Fruit fly (Drosophila melanogaster) whole organism, embryonic: Measurements from ENCODE around the gene CG34461.

ENCODE experiments used
- Atf3 ChIP-seq: fragments of 200-800 bp; sonication (Bioruptor generic); optimal IDR thresholded peaks from 3 replicates; lab custom pipeline; 2016; ENCODE audit warnings: missing biosample characterization, missing genetic modification characterization
- Awh ChIP-seq: fragments of 200-800 bp; sonication (Bioruptor generic); IDR thresholded peaks from 2 replicates; pipeline ENCODE4, ENCODE4 v1.3.6; 2022; ENCODE audit warnings: missing biosample characterization, missing genetic modification characterization
- B-H1 ChIP-seq: fragments of 200-800 bp; sonication (Bioruptor generic); IDR thresholded peaks from 3 replicates; pipeline ENCODE4 v1.3.6; 2022; ENCODE audit warnings: missing biosample characterization, missing genetic modification characterization
- Bgb ChIP-seq: fragments of 200-800 bp; sonication (Bioruptor generic); IDR thresholded peaks from 2 replicates; pipeline ENCODE4 v1.3.6; 2022; ENCODE audit warnings: missing biosample characterization, missing genetic modification characterization; ENCODE audit not compliant: partially characterized antibody
- BtbVII ChIP-seq: fragments of 200-800 bp; sonication (Bioruptor generic); optimal IDR thresholded peaks from 3 replicates; lab custom pipeline; 2017; ENCODE audit warnings: missing biosample characterization, mild to moderate bottlenecking, missing genetic modification characterization
- CG10209 ChIP-seq: fragments of 200-800 bp; sonication (Bioruptor generic); optimal IDR thresholded peaks from 3 replicates; lab custom pipeline; 2017; ENCODE audit warnings: missing biosample characterization, mild to moderate bottlenecking, missing genetic modification characterization, missing genetic modification reagents
- CG1024 ChIP-seq: fragments of 200-800 bp; sonication (Bioruptor generic); IDR thresholded peaks from 2 replicates; pipeline ENCODE4 v1.3.6; 2022; ENCODE audit warnings: missing biosample characterization, missing genetic modification characterization
- CG10267 ChIP-seq: fragments of 200-800 bp; sonication (Bioruptor generic); optimal IDR thresholded peaks from 2 replicates; lab custom pipeline; 2018; ENCODE audit warnings: missing biosample characterization, mild to moderate bottlenecking, missing genetic modification characterization, moderate library complexity
- CG11093 ChIP-seq: fragments of 200-800 bp; sonication (Bioruptor generic); IDR thresholded peaks from 3 replicates; pipeline ENCODE4 v1.3.6; 2022; ENCODE audit warnings: missing biosample characterization, missing genetic modification characterization
- CG12219 ChIP-seq: fragments of 200-800 bp; sonication (Bioruptor generic); optimal IDR thresholded peaks from 3 replicates; lab custom pipeline; 2018; ENCODE audit warnings: missing biosample characterization, mild to moderate bottlenecking, missing genetic modification characterization
- CG12659 ChIP-seq: fragments of 200-800 bp; sonication (Bioruptor generic); optimal IDR thresholded peaks from 3 replicates; lab custom pipeline; 2017; ENCODE audit warnings: mild to moderate bottlenecking, missing biosample characterization, missing genetic modification reagents, missing genetic modification characterization
- CG13296 ChIP-seq: fragments of 200-800 bp; sonication (Bioruptor generic); optimal IDR thresholded peaks from 3 replicates; lab custom pipeline; 2018; ENCODE audit warnings: missing biosample characterization, mild to moderate bottlenecking, missing genetic modification characterization
- CG1529 ChIP-seq: fragments of 200-800 bp; sonication (Bioruptor generic); optimal IDR thresholded peaks from 3 replicates; lab custom pipeline; 2018; ENCODE audit warnings: missing biosample characterization, missing genetic modification characterization
- CG1832 ChIP-seq: fragments of 200-800 bp; sonication (Bioruptor generic); optimal IDR thresholded peaks from 2 replicates; lab custom pipeline; 2017; ENCODE audit warnings: missing biosample characterization, mild to moderate bottlenecking, missing genetic modification characterization, inconsistent platforms
- CG2202 ChIP-seq: fragments of 200-800 bp; sonication (Bioruptor generic); optimal IDR thresholded peaks from 2 replicates; lab custom pipeline; 2018; ENCODE audit warnings: missing biosample characterization, mild to moderate bottlenecking, missing genetic modification characterization
- CG4854 ChIP-seq: fragments of 200-800 bp; sonication (Bioruptor generic); optimal IDR thresholded peaks from 2 replicates; lab custom pipeline; 2016; ENCODE audit warnings: missing biosample characterization, missing genetic modification characterization, inconsistent platforms
- CG5180 ChIP-seq: fragments of 200-800 bp; sonication (Bioruptor generic); optimal IDR thresholded peaks from 3 replicates; lab custom pipeline; 2017; ENCODE audit warnings: missing biosample characterization, missing genetic modification characterization, mild to moderate bottlenecking, moderate library complexity, missing genetic modification reagents
- CG7556 ChIP-seq: fragments of 200-800 bp; sonication (Bioruptor generic); optimal IDR thresholded peaks from 2 replicates; lab custom pipeline; 2017; ENCODE audit warnings: missing biosample characterization, mild to moderate bottlenecking, missing genetic modification characterization
- CG8281 ChIP-seq: fragments of 200-800 bp; sonication (Bioruptor generic); optimal IDR thresholded peaks from 2 replicates; lab custom pipeline; 2018; ENCODE audit warnings: missing biosample characterization, mild to moderate bottlenecking, missing genetic modification characterization, moderate library complexity
- CG9215 ChIP-seq: fragments of 200-800 bp; sonication (Bioruptor generic); IDR thresholded peaks from 2 replicates; pipeline ENCODE4 v1.3.6; 2022; ENCODE audit warnings: missing biosample characterization, missing genetic modification characterization
- CG9437 ChIP-seq: fragments of 200-800 bp; sonication (Bioruptor generic); optimal IDR thresholded peaks from 2 replicates; lab custom pipeline; 2018; ENCODE audit warnings: missing biosample characterization, mild to moderate bottlenecking, missing genetic modification characterization
- D19B ChIP-seq: fragments of 200-800 bp; sonication (Bioruptor generic); optimal IDR thresholded peaks from 2 replicates; lab custom pipeline; 2017; ENCODE audit warnings: missing biosample characterization, mild to moderate bottlenecking, missing genetic modification characterization
- Ets97D ChIP-seq: fragments of 200-800 bp; sonication (Bioruptor generic); optimal IDR thresholded peaks from 3 replicates; lab custom pipeline; 2016; ENCODE audit warnings: missing biosample characterization, missing genetic modification characterization
- Fer2 ChIP-seq: fragments of 200-800 bp; sonication (Bioruptor generic); optimal IDR thresholded peaks from 2 replicates; lab custom pipeline; 2018; ENCODE audit warnings: missing biosample characterization, mild to moderate bottlenecking, missing genetic modification characterization, moderate library complexity
- HmgD ChIP-seq: fragments of 200-800 bp; sonication (Bioruptor generic); optimal IDR thresholded peaks from 3 replicates; lab custom pipeline; 2016; ENCODE audit warnings: missing biosample characterization, missing genetic modification characterization
- HmgZ ChIP-seq: fragments of 200-800 bp; sonication (Bioruptor generic); optimal IDR thresholded peaks from 2 replicates; lab custom pipeline; 2018; ENCODE audit warnings: missing biosample characterization, mild to moderate bottlenecking, missing genetic modification characterization
- Lhr ChIP-seq: fragments of 200-800 bp; sonication (Bioruptor generic); optimal IDR thresholded peaks from 3 replicates; lab custom pipeline; 2017; ENCODE audit warnings: mild to moderate bottlenecking, missing biosample characterization, missing genetic modification reagents, missing genetic modification characterization
- Mes4 ChIP-seq: fragments of 200-800 bp; sonication (Bioruptor generic); optimal IDR thresholded peaks from 2 replicates; lab custom pipeline; 2016; ENCODE audit warnings: missing biosample characterization, missing genetic modification characterization
- Nf-YA ChIP-seq: fragments of 200-800 bp; sonication (Bioruptor generic); IDR thresholded peaks from 2 replicates; pipeline ENCODE4 v1.3.6; 2022; ENCODE audit warnings: missing biosample characterization, missing genetic modification characterization
- ap ChIP-seq: fragments of 200-800 bp; sonication (Bioruptor generic); IDR thresholded peaks from 2 replicates; pipeline ENCODE4 v1.3.6; 2022; ENCODE audit warnings: missing biosample characterization, missing genetic modification characterization
- bab2 ChIP-seq: fragments of 200-800 bp; sonication (Bioruptor generic); optimal IDR thresholded peaks from 2 replicates; lab custom pipeline; 2016; ENCODE audit warnings: missing biosample characterization, missing genetic modification characterization
- chinmo ChIP-seq: fragments of 200-800 bp; sonication (Bioruptor generic); IDR thresholded peaks from 4 replicates; pipeline ENCODE4 v1.3.6; 2022; ENCODE audit warnings: missing biosample characterization, missing genetic modification characterization; ENCODE audit not compliant: partially characterized antibody
- ci ChIP-seq: fragments of 200-800 bp; sonication (Bioruptor generic); IDR thresholded peaks from 3 replicates; pipeline ENCODE4 v1.3.6; 2022; ENCODE audit warnings: missing biosample characterization, missing genetic modification characterization
- corto ChIP-seq: fragments of 200-800 bp; sonication (Bioruptor generic); optimal IDR thresholded peaks from 2 replicates; lab custom pipeline; 2016; ENCODE audit warnings: missing biosample characterization, mild to moderate bottlenecking, missing genetic modification characterization, moderate library complexity
- cwo ChIP-seq: fragments of 200-800 bp; sonication (Bioruptor generic); optimal IDR thresholded peaks from 3 replicates; lab custom pipeline; 2017; ENCODE audit warnings: missing biosample characterization, missing genetic modification characterization, mild to moderate bottlenecking, moderate library complexity, missing genetic modification reagents
- dpn ChIP-seq, 2 experiments: fragments of 200-800 bp; sonication (Bioruptor generic); optimal IDR thresholded peaks; 3 replicates each; lab custom pipeline; 2016; ENCODE audit warnings: missing biosample characterization in 2 of 2, missing genetic modification characterization in 2 of 2
- dysf ChIP-seq: fragments of 200-800 bp; sonication (Bioruptor generic); IDR thresholded peaks from 3 replicates; pipeline ENCODE4 v1.3.6; 2022; ENCODE audit warnings: missing biosample characterization, missing genetic modification characterization
- eve ChIP-seq, 2 experiments: fragments of >200 bp; optimal IDR thresholded peaks; 2 replicates each; lab custom pipeline; 2017; ENCODE audit warnings: missing biosample characterization in 2 of 2, missing genetic modification characterization in 2 of 2
- ewg ChIP-seq: fragments of 200-800 bp; sonication (Bioruptor generic); optimal IDR thresholded peaks from 3 replicates; lab custom pipeline; 2017; ENCODE audit warnings: mild to moderate bottlenecking, missing biosample characterization, missing genetic modification reagents, missing genetic modification characterization
- fd102C ChIP-seq: fragments of 200-800 bp; sonication (Bioruptor generic); optimal IDR thresholded peaks from 2 replicates; lab custom pipeline; 2018; ENCODE audit warnings: missing biosample characterization, mild to moderate bottlenecking, missing genetic modification characterization, moderate library complexity
- fd64A ChIP-seq: fragments of 200-800 bp; sonication (Bioruptor generic); optimal IDR thresholded peaks from 3 replicates; lab custom pipeline; 2018; ENCODE audit warnings: missing biosample characterization, mild to moderate bottlenecking, missing genetic modification characterization
- gem ChIP-seq: fragments of 200-800 bp; sonication (Bioruptor generic); optimal IDR thresholded peaks from 2 replicates; lab custom pipeline; 2019; ENCODE audit warnings: missing biosample characterization, mild to moderate bottlenecking, missing genetic modification characterization, moderate library complexity
- h ChIP-seq: fragments of >200 bp; optimal IDR thresholded peaks from 2 replicates; lab custom pipeline; 2017
- lmd ChIP-seq: fragments of 200-800 bp; sonication (Bioruptor generic); IDR thresholded peaks from 2 replicates; pipeline ENCODE4 v1.3.6; 2022; ENCODE audit warnings: missing biosample characterization, missing genetic modification characterization
- mirr ChIP-seq: fragments of 200-800 bp; sonication (Bioruptor generic); optimal IDR thresholded peaks from 3 replicates; lab custom pipeline; 2018; ENCODE audit warnings: missing biosample characterization, mild to moderate bottlenecking, missing genetic modification characterization
- pan ChIP-seq, 4 experiments: fragments of >200 bp in 3 of 4; fragments of 200-800 bp in 1 of 4; sonication (Bioruptor generic) in 1 of 4; optimal IDR thresholded peaks in 3 of 4; IDR thresholded peaks in 1 of 4; 2 replicates each; pipeline versions ENCODE4 v1.3.6 to Lab custom; 2017 to 2022; ENCODE audit warnings: missing biosample characterization in 2 of 4, missing genetic modification characterization in 2 of 4, mixed read lengths in 1 of 4
- ranshi ChIP-seq: fragments of 200-800 bp; sonication (Bioruptor generic); IDR thresholded peaks from 2 replicates; pipeline ENCODE4 v1.3.6; 2022; ENCODE audit warnings: missing biosample characterization, missing genetic modification characterization
- sqz ChIP-seq: fragments of 200-800 bp; sonication (Bioruptor generic); optimal IDR thresholded peaks from 3 replicates; lab custom pipeline; 2018; ENCODE audit warnings: missing biosample characterization, mild to moderate bottlenecking, missing genetic modification characterization
- tup ChIP-seq: fragments of 200-800 bp; sonication (Bioruptor generic); optimal IDR thresholded peaks from 2 replicates; lab custom pipeline; 2016; ENCODE audit warnings: missing biosample characterization, mild to moderate bottlenecking, missing genetic modification characterization, moderate library complexity
- tx ChIP-seq: fragments of 200-800 bp; sonication (Bioruptor generic); optimal IDR thresholded peaks from 2 replicates; lab custom pipeline; 2016; ENCODE audit warnings: missing biosample characterization, missing genetic modification characterization

The CG34461 gene

DNA sequence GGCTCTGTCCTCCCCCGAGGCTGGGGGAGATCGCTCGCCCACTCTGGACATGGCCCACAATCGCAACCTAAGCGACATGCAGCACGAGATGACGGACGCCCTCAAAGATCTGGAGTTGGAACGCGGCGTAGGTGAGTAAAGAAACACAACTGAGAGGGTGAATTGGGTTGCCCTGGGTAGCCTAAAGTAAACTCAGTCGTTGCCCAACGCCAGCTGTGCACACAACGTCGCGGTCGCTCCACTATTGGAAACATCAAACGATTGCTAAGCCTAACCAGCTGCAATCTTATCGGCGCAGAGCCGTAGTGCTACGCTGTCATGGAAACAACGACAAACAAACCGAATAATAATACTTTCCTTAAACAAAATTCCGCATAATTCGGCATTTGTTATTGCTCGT is 21.7 kb downstream of the CG34461 start (continued):
- TF ChIP-seq CG11093 (GFP tag; lab: Robert Waterston, UW) = no peak
- TF ChIP-seq BtbVII (GFP tag; lab: Kevin White, UChicago) = no peak
- TF ChIP-seq Atf3 (GFP tag; lab: Kevin White, UChicago) = no peak
- no peak for TF ChIP-seq CG12219 (GFP tag; lab: Kevin White, UChicago)
- no peak for TF ChIP-seq CG1832
- peak; percentile 13 for TF ChIP-seq mirr (GFP tag; lab: Kevin White, UChicago)
- TF ChIP-seq lmd (GFP tag; lab: Robert Waterston, UW) = no peak
- peak; percentile 4 for TF ChIP-seq bab2 (GFP tag; lab: Kevin White, UChicago)
- no peak for TF ChIP-seq CG10267 (tag; lab: Kevin White, UChicago)
- no peak for TF ChIP-seq CG9215 (GFP tag; lab: Robert Waterston, UW)
- no peak for TF ChIP-seq D19B (GFP tag; lab: Kevin White, UChicago)
- 0 out of 3 replicates have a peak, but pooled peaks have one; percentile 31 for TF ChIP-seq dysf (GFP tag; lab: Robert Waterston, UW)
- no peak for TF ChIP-seq Ets97D (GFP tag; lab: Kevin White, UChicago)
- no peak for TF ChIP-seq corto (GFP tag; lab: Kevin White, UChicago)
- TF ChIP-seq HmgZ = peak; percentile 39
- no peak for TF ChIP-seq CG5180 (GFP tag; lab: Kevin White, UChicago)
- no peak for TF ChIP-seq gem (tag; lab: Kevin White, UChicago)
- peak; percentile 2 for TF ChIP-seq tup
- TF ChIP-seq CG1024 (GFP tag; lab: Robert Waterston, UW) = peak; percentile 39; the same call in 1 of the 2 replicates
- no peak for TF ChIP-seq CG9437
- no peak for TF ChIP-seq pan (optimal IDR thresholded peaks at IDR 0.05; lab: Kevin White, UChicago)
- TF ChIP-seq pan (GFP tag; optimal IDR thresholded peaks at IDR 0.05 in 1 of 2, IDR thresholded peaks at IDR 0.05 in 1 of 2) = peak in 1 of 2 experiments; percentile 64
- no peak for TF ChIP-seq sqz (GFP tag; lab: Kevin White, UChicago)
- TF ChIP-seq fd64A (GFP tag; lab: Kevin White, UChicago) = peak; percentile 47
- no peak for TF ChIP-seq CG1529 (GFP tag; lab: Kevin White, UChicago)
- TF ChIP-seq ewg (GFP tag; lab: Kevin White, UChicago) = no peak
- TF ChIP-seq Mes4 (GFP tag; lab: Kevin White, UChicago) = no peak
- no peak for TF ChIP-seq fd102C (GFP tag; lab: Kevin White, UChicago)
- peak; percentile 24 for TF ChIP-seq CG8281
- TF ChIP-seq CG4854 (GFP tag; lab: Kevin White, UChicago) = no peak
- TF ChIP-seq cwo (GFP tag; lab: Kevin White, UChicago) = peak; percentile 11
- no peak; the same call in 2 of the 3 replicates for TF ChIP-seq B-H1 (GFP tag; lab: Robert Waterston, UW)
- no peak for TF ChIP-seq HmgD (GFP tag; lab: Kevin White, UChicago)
- peak; percentile 54; the same call in 1 of the 2 replicates for TF ChIP-seq Nf-YA (GFP tag; lab: Robert Waterston, UW)
- TF ChIP-seq ci (GFP tag; lab: Robert Waterston, UW) = peak; percentile 71; the same call in 2 of the 3 replicates
- peak; percentile 31; the same call in 1 of the 2 replicates for TF ChIP-seq Awh (GFP tag; lab: Robert Waterston, UW)
- 0 out of 4 replicates have a peak, but pooled peaks have one; percentile 52 for TF ChIP-seq chinmo (GFP tag; lab: Robert Waterston, UW)
- TF ChIP-seq ranshi (GFP tag; lab: Robert Waterston, UW) = no peak
- TF ChIP-seq ap (GFP tag; lab: Robert Waterston, UW) = no peak
- TF ChIP-seq h (lab: Kevin White, UChicago) = no peak
- no peak for TF ChIP-seq CG13296 (GFP tag; lab: Kevin White, UChicago)
- TF ChIP-seq CG12659 (GFP tag; lab: Kevin White, UChicago) = peak; percentile 2
- TF ChIP-seq CG2202 (tag; lab: Kevin White, UChicago) = no peak
- no peak for TF ChIP-seq Fer2 (tag; lab: Kevin White, UChicago)
- TF ChIP-seq dpn (GFP tag; optimal IDR thresholded peaks at IDR 0.05; lab: Kevin White, UChicago) = peak in 1 of 2 experiments; percentile 9
- no peak for TF ChIP-seq CG7556
- TF ChIP-seq tx = no peak
- TF ChIP-seq Bgb (GFP tag; lab: Robert Waterston, UW) = no peak
- no peak for TF ChIP-seq eve (GFP tag; optimal IDR thresholded peaks at IDR 0.05; lab: Kevin White, UChicago)
- peak; percentile 50 for TF ChIP-seq CG10209
- no peak for TF ChIP-seq Lhr (GFP tag; lab: Kevin White, UChicago)
